Fruit fly (Drosophila melanogaster): ENCODE results near the gene dco.

DNA sequence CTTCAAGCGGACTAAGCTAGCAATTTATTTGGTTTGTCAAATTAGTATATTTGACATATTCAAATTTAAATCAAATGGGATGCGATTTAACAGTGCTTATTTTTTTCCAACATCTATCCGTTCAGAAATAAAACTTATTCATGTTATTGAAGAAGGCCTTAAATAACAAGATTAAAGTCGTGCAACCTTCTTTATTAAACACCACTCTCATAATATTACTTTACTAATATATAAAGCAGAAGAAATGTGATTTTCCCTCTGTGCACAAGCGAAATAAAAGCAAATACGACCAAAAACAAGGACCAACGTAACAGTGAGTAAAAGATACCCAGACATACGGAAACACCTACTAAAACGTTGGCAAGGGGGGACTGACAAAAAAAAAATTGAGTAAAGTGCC lies 54.4 kb downstream of the dco start:
- TF ChIP-seq Ets98B (GFP tag; IDR thresholded peaks at IDR 0.05) (no peak), CG15710 (tag; optimal IDR thresholded peaks at IDR 0.05) (no peak), fd96Ca (GFP tag; IDR thresholded peaks at IDR 0.05) (no peak), Pif1A (GFP tag; optimal IDR thresholded peaks at IDR 0.05) (no peak), CG10348 (GFP tag; IDR thresholded peaks at IDR 0.05) (no peak), rn (GFP tag; IDR thresholded peaks at IDR 0.05) (no peak), Snoo (tag; optimal IDR thresholded peaks at IDR 0.05) (no peak)
